Worm (Caenorhabditis elegans) whole organism, L4/young adult: ENCODE data around the gene pxl-1.

ENCODE experiments used
- W03F9.2 ChIP-seq: fragments of 150-350 bp; optimal IDR thresholded peaks from 2 replicates; lab custom pipeline; 2014; ENCODE audit warnings: missing biosample characterization, missing genetic modification characterization
- dao-5 ChIP-seq: sonication (generic microtip); optimal IDR thresholded peaks from 2 replicates; lab custom pipeline; 2016; ENCODE audit warnings: missing genotype, missing genetic modification characterization, moderate library complexity, missing compliant biosample characterization
- him-1 ChIP-seq: sonication (generic microtip); optimal IDR thresholded peaks from 2 replicates; lab custom pipeline; 2016; ENCODE audit warnings: missing genotype, missing genetic modification reagents, missing genetic modification characterization, missing compliant biosample characterization

Gene pxl-1

ce11 chrIII:5922236-5922635, 26.4 kb upstream of the pxl-1 start:
- TF ChIP-seq W03F9.2 (tag; lab: Kevin White, UChicago) (no peak), dao-5 (tag; lab: Kevin White, UChicago) (no peak), him-1 (no peak)

- TF ChIP-seq dao-5 (tag; lab: Kevin White, UChicago) (no peak), W03F9.2 (tag; lab: Kevin White, UChicago) (no peak)
These were observed 25.4 kb upstream of the pxl-1 start for ce11 chrIII:5921067-5921678.

- no peak for TF ChIP-seq dao-5 (tag; lab: Kevin White, UChicago)
- no peak for TF ChIP-seq W03F9.2 (tag; lab: Kevin White, UChicago)
- TF ChIP-seq him-1: no peak
These were observed 24.1 kb upstream of the pxl-1 start, which contains the start of the genes tdo-2 and C28H8.2 for ce11 chrIII:5919799-5920387. tdo-2 (minus strand) TSS chrIII:5919955. C28H8.2 (plus strand) TSS chrIII:5920322.

ce11 chrIII:5917365-5917958, 21.6 kb upstream of the pxl-1 start:
- TF ChIP-seq W03F9.2 (tag; lab: Kevin White, UChicago): peak; percentile 9
- TF ChIP-seq dao-5 (tag; lab: Kevin White, UChicago): no peak

ce11 chrIII:5915926-5916325, 20.1 kb upstream of the pxl-1 start:
- TF ChIP-seq him-1: no peak

- TF ChIP-seq dao-5 (tag; lab: Kevin White, UChicago) (no peak), W03F9.2 (tag; lab: Kevin White, UChicago) (no peak), him-1 (no peak)
These were observed 18.9 kb upstream of the pxl-1 start for ce11 chrIII:5914717-5915116.

- no peak for TF ChIP-seq dao-5 (tag; lab: Kevin White, UChicago)
- TF ChIP-seq W03F9.2 (tag; lab: Kevin White, UChicago): no peak
- TF ChIP-seq him-1: no peak
These were observed 12.6 kb upstream of the pxl-1 start, which contains the start of gene C28H8.3 for ce11 chrIII:5908408-5908807. C28H8.3 (plus strand) TSS chrIII:5908700.

- TF ChIP-seq dao-5 (tag; lab: Kevin White, UChicago) (no peak), W03F9.2 (tag; lab: Kevin White, UChicago) (no peak), him-1 (no peak)
These were observed 10.9 kb upstream of the pxl-1 start, which contains the start of gene erd-2.2 for ce11 chrIII:5906749-5907148. erd-2.2 (plus strand) TSS chrIII:5907049.

- TF ChIP-seq him-1: no peak
- no peak for TF ChIP-seq W03F9.2 (tag; lab: Kevin White, UChicago)
- no peak for TF ChIP-seq dao-5 (tag; lab: Kevin White, UChicago)
These were observed 10.2 kb upstream of the pxl-1 start, which contains the start of gene dpff-1 for ce11 chrIII:5906059-5906458. dpff-1 (minus strand) TSS chrIII:5906346.

- TF ChIP-seq him-1: no peak
- no peak for TF ChIP-seq W03F9.2 (tag; lab: Kevin White, UChicago)
- TF ChIP-seq dao-5 (tag; lab: Kevin White, UChicago): no peak
These were observed 6.7 kb upstream of the pxl-1 start for ce11 chrIII:5902558-5902957.

ce11 chrIII:5900709-5901108, 4.9 kb upstream of the pxl-1 start:
- TF ChIP-seq W03F9.2 (tag; lab: Kevin White, UChicago): no peak
- no peak for TF ChIP-seq dao-5 (tag; lab: Kevin White, UChicago)
- TF ChIP-seq him-1: no peak

ce11 chrIII:5898631-5899030, 2.8 kb upstream of the pxl-1 start:
- TF ChIP-seq dao-5 (tag; lab: Kevin White, UChicago): no peak
- TF ChIP-seq W03F9.2 (tag; lab: Kevin White, UChicago): no peak
- no peak for TF ChIP-seq him-1

ce11 chrIII:5897468-5897867, 1.7 kb upstream of the pxl-1 start:
- no peak for TF ChIP-seq W03F9.2 (tag; lab: Kevin White, UChicago)
- no peak for TF ChIP-seq dao-5 (tag; lab: Kevin White, UChicago)

- TF ChIP-seq him-1: no peak
- TF ChIP-seq dao-5 (tag; lab: Kevin White, UChicago): no peak
- no peak for TF ChIP-seq W03F9.2 (tag; lab: Kevin White, UChicago)
These were observed 2.9 kb downstream of the pxl-1 start for ce11 chrIII:5892909-5893308.
